Worm (Caenorhabditis elegans) whole organism, midembryonic: ENCODE results near the gene R01H2.1.

Experiments used
- T22C8.4 ChIP-seq: fragments of 200-800 bp; sonication (Bioruptor generic); IDR thresholded peaks from 2 replicates; pipeline ENCODE4 v1.3.6; 2022; ENCODE audit warnings: missing genetic modification characterization, missing compliant biosample characterization
- cog-1 ChIP-seq: sonication (generic microtip); optimal IDR thresholded peaks from 2 replicates; lab custom pipeline; 2016; ENCODE audit warnings: missing genetic modification characterization, missing compliant biosample characterization
- flt-1 ChIP-seq: fragments of 200-800 bp; sonication (Bioruptor generic); IDR thresholded peaks from 2 replicates; pipeline ENCODE4 v1.3.6; 2022; ENCODE audit warnings: missing genetic modification characterization, missing compliant biosample characterization
- klf-2 ChIP-seq: fragments of 200-800 bp; sonication (Bioruptor generic); conservative IDR thresholded peaks from 2 replicates; pipeline ENCODE4 v1.3.6; 2022; ENCODE audit warnings: missing genetic modification reagents, missing genetic modification characterization, missing compliant biosample characterization
- med-1 ChIP-seq: sonication (generic microtip); optimal IDR thresholded peaks from 2 replicates; lab custom pipeline; 2017; ENCODE audit warnings: missing genetic modification characterization, mild to moderate bottlenecking, missing compliant biosample characterization, antibody characterized with exemption, missing genetic modification reagents; ENCODE audit not compliant: insufficient read depth
- ref-1 ChIP-seq: fragments of 200-800 bp; sonication (Bioruptor generic); conservative IDR thresholded peaks from 2 replicates; pipeline ENCODE4 v1.3.6; 2022; ENCODE audit warnings: missing genetic modification reagents, missing genetic modification characterization, missing compliant biosample characterization
- tab-1 ChIP-seq: fragments of 200-800 bp; sonication (Bioruptor generic); IDR thresholded peaks from 2 replicates; pipeline ENCODE4 v1.3.6; 2022; ENCODE audit warnings: missing genetic modification characterization, missing compliant biosample characterization
- ztf-23 ChIP-seq: fragments of 200-800 bp; sonication (Bioruptor generic); IDR thresholded peaks from 2 replicates; pipeline ENCODE4 v1.3.6; 2022; ENCODE audit warnings: missing genetic modification reagents, missing genetic modification characterization, missing compliant biosample characterization
- ztf-29 ChIP-seq: fragments of 200-800 bp; sonication (Bioruptor generic); IDR thresholded peaks from 2 replicates; pipeline ENCODE4 v1.3.6; 2022; ENCODE audit warnings: missing genetic modification reagents, missing genetic modification characterization, missing compliant biosample characterization

R01H2.1 gene

ce11 chrIII:7034252-7035223 is 28.1 kb upstream of the R01H2.1 start:
- TF ChIP-seq cog-1 (no peak), ztf-29 (GFP tag; lab: Robert Waterston, UW) (no peak), klf-2 (GFP tag; lab: Robert Waterston, UW) (no peak), flt-1 (no peak), ref-1 (GFP tag; lab: Robert Waterston, UW) (no peak), ztf-23 (GFP tag; lab: Robert Waterston, UW) (no peak), tab-1 (no peak), med-1 (no peak), T22C8.4 (no peak)

- TF ChIP-seq ztf-23 (GFP tag; lab: Robert Waterston, UW): no peak
- TF ChIP-seq T22C8.4: no peak
- TF ChIP-seq flt-1: no peak
- no peak for TF ChIP-seq med-1
- TF ChIP-seq cog-1: no peak
- TF ChIP-seq klf-2 (GFP tag; lab: Robert Waterston, UW): no peak
- TF ChIP-seq ref-1 (GFP tag; lab: Robert Waterston, UW): no peak
- no peak for TF ChIP-seq tab-1
- TF ChIP-seq ztf-29 (GFP tag; lab: Robert Waterston, UW): no peak
Observed at ce11 chrIII:7045643-7046042, 17.0 kb upstream of the R01H2.1 start, which contains the start of gene R01H2.7. TSS of gene R01H2.7 (minus strand) at chrIII:7045743.

- no peak for TF ChIP-seq klf-2 (GFP tag; lab: Robert Waterston, UW)
- TF ChIP-seq tab-1: no peak
- TF ChIP-seq cog-1: no peak
- no peak for TF ChIP-seq flt-1
Observed at ce11 chrIII:7056241-7056640, 6.4 kb upstream of the R01H2.1 start, which contains the start of gene R01H2.2. TSS of gene R01H2.2 (plus strand) at chrIII:7056541.

ce11 chrIII:7060531-7061095 is 2.1 kb upstream of the R01H2.1 start, which contains the start of gene egg-2:
TSS of gene egg-2 (minus strand) at chrIII:7060583.
- TF ChIP-seq med-1 (no peak), tab-1 (no peak), cog-1 (no peak), ref-1 (GFP tag; lab: Robert Waterston, UW) (no peak), T22C8.4 (no peak), flt-1 (no peak), klf-2 (GFP tag; lab: Robert Waterston, UW) (no peak), ztf-29 (GFP tag; lab: Robert Waterston, UW) (no peak), ztf-23 (GFP tag; lab: Robert Waterston, UW) (no peak)

ce11 chrIII:7063061-7063460 is 381 bp downstream of the R01H2.1 start:
- TF ChIP-seq tab-1: no peak
- no peak for TF ChIP-seq med-1
- TF ChIP-seq klf-2 (GFP tag; lab: Robert Waterston, UW): no peak
- TF ChIP-seq ztf-23 (GFP tag; lab: Robert Waterston, UW): no peak
- no peak for TF ChIP-seq ref-1 (GFP tag; lab: Robert Waterston, UW)

ce11 chrIII:7064185-7064584 is 1.5 kb downstream of the R01H2.1 start, which contains the start of gene R01H2.4:
TSS of gene R01H2.4 (minus strand) at chrIII:7064285.
- TF ChIP-seq ref-1 (GFP tag; lab: Robert Waterston, UW): no peak
- TF ChIP-seq ztf-23 (GFP tag; lab: Robert Waterston, UW): no peak
- TF ChIP-seq cog-1: no peak
- no peak for TF ChIP-seq T22C8.4
- no peak for TF ChIP-seq flt-1
- no peak for TF ChIP-seq klf-2 (GFP tag; lab: Robert Waterston, UW)
- no peak for TF ChIP-seq ztf-29 (GFP tag; lab: Robert Waterston, UW)
- no peak for TF ChIP-seq med-1
- TF ChIP-seq tab-1: no peak

ce11 chrIII:7067385-7067896 is 4.8 kb downstream of the R01H2.1 start, which contains the start of gene ger-1:
TSS of gene ger-1 (minus strand) at chrIII:7067477.
- TF ChIP-seq ref-1 (GFP tag; lab: Robert Waterston, UW): no peak
- no peak for TF ChIP-seq tab-1
- TF ChIP-seq ztf-23 (GFP tag; lab: Robert Waterston, UW): no peak
- TF ChIP-seq T22C8.4: no peak
- no peak for TF ChIP-seq flt-1
- TF ChIP-seq ztf-29 (GFP tag; lab: Robert Waterston, UW): no peak
- TF ChIP-seq klf-2 (GFP tag; lab: Robert Waterston, UW): no peak
- TF ChIP-seq med-1: no peak
- TF ChIP-seq cog-1: no peak

- TF ChIP-seq ztf-23 (GFP tag; lab: Robert Waterston, UW) (no peak), ref-1 (GFP tag; lab: Robert Waterston, UW) (no peak), med-1 (no peak), ztf-29 (GFP tag; lab: Robert Waterston, UW) (no peak), T22C8.4 (no peak), klf-2 (GFP tag; lab: Robert Waterston, UW) (no peak), flt-1 (no peak)
Observed at ce11 chrIII:7068520-7069113, 5.9 kb downstream of the R01H2.1 start, which contains the start of the genes ubc-18 and R01H2.8. TSS of gene ubc-18 (minus strand) at chrIII:7068570. TSS of gene R01H2.8 (plus strand) at chrIII:7069063.

ce11 chrIII:7069981-7070380 is 7.3 kb downstream of the R01H2.1 start, which contains the start of gene tmem-17:
TSS of gene tmem-17 (plus strand) at chrIII:7070281.
- TF ChIP-seq klf-2 (GFP tag; lab: Robert Waterston, UW) (no peak), cog-1 (no peak), T22C8.4 (no peak), flt-1 (no peak), med-1 (no peak), ztf-29 (GFP tag; lab: Robert Waterston, UW) (no peak), tab-1 (no peak), ztf-23 (GFP tag; lab: Robert Waterston, UW) (no peak), ref-1 (GFP tag; lab: Robert Waterston, UW) (no peak)
